Worm (Caenorhabditis elegans) whole organism, L4 larva: ENCODE results near the gene hlh-4.

ENCODE experiments used
- F26F4.8 ChIP-seq: fragments of 200-800 bp; sonication (Bioruptor generic); conservative IDR thresholded peaks from 2 replicates; pipeline ENCODE4 v1.3.6; 2022; ENCODE audit warnings: missing genetic modification characterization, missing compliant biosample characterization
- ZK546.5 ChIP-seq, 2 experiments: sonication (generic microtip); optimal IDR thresholded peaks; 2 replicates each; lab custom pipeline; 2017; ENCODE audit warnings: missing biosample characterization in 2 of 2, missing genetic modification characterization in 2 of 2
- aha-1 ChIP-seq: fragments of 150-350 bp; peaks from one replicate; lab custom pipeline; 2014; ENCODE audit warnings: missing biosample characterization, missing genetic modification characterization
- dve-1 ChIP-seq: sonication (generic microtip); optimal IDR thresholded peaks from 2 replicates; lab custom pipeline; 2017; ENCODE audit warnings: antibody characterized with exemption, mild to moderate bottlenecking, missing genetic modification characterization, missing compliant biosample characterization; ENCODE audit not compliant: insufficient read depth
- hlh-30 ChIP-seq: sonication (generic microtip); optimal IDR thresholded peaks from 2 replicates; lab custom pipeline; 2017; ENCODE audit warnings: antibody characterized with exemption, mild to moderate bottlenecking, missing genetic modification characterization, missing compliant biosample characterization; ENCODE audit not compliant: insufficient read depth
- madf-5 ChIP-seq, 2 experiments: fragments of 200-800 bp; sonication (Bioruptor generic); IDR thresholded peaks; 2 replicates each; pipeline ENCODE4 v1.3.6; 2022; ENCODE audit warnings: missing compliant biosample characterization in 2 of 2, missing genetic modification characterization in 2 of 2
- nhr-11 ChIP-seq: fragments of 150-350 bp; optimal IDR thresholded peaks from 2 replicates; lab custom pipeline; 2014; ENCODE audit warnings: missing biosample characterization, missing genetic modification characterization
- nhr-48 ChIP-seq: sonication (generic microtip); optimal IDR thresholded peaks from 2 replicates; lab custom pipeline; 2016; ENCODE audit warnings: mild to moderate bottlenecking, missing genetic modification characterization, missing compliant biosample characterization
- nhr-77 ChIP-seq: fragments of 150-350 bp; optimal IDR thresholded peaks from 2 replicates; lab custom pipeline; 2014; ENCODE audit warnings: missing biosample characterization, missing genetic modification characterization
- pha-4 ChIP-seq, 2 experiments: fragments of 150-350 bp in 1 of 2; fragments of 200-800 bp in 1 of 2; sonication (Bioruptor generic) in 1 of 2; IDR thresholded peaks in 1 of 2; optimal IDR thresholded peaks in 1 of 2; 2 replicates each; pipeline versions ENCODE4 v1.3.6 to Lab custom; 2014 to 2022; ENCODE audit warnings: missing genetic modification characterization in 2 of 2, missing genetic modification reagents in 2 of 2, missing biosample characterization in 1 of 2, missing compliant biosample characterization in 1 of 2
- skn-1 ChIP-seq: fragments of 150-350 bp; optimal IDR thresholded peaks from 2 replicates; lab custom pipeline; 2014; ENCODE audit warnings: missing biosample characterization, missing genetic modification characterization
- spr-3 ChIP-seq: fragments of 200-800 bp; sonication (Bioruptor generic); optimal IDR thresholded peaks from 2 replicates; lab custom pipeline; 2018; ENCODE audit warnings: mild to moderate bottlenecking, missing genetic modification characterization, missing compliant biosample characterization
- unc-62 ChIP-seq, 3 experiments: fragments of 150-350 bp in 1 of 3; sonication (generic microtip); optimal IDR thresholded peaks in 2 of 3; peaks in 1 of 3; 1 replicate in 1 of 3; 2 replicates in 2 of 3; lab custom pipeline; 2014 to 2017; ENCODE audit warnings: missing biosample characterization in 3 of 3, missing genetic modification characterization in 3 of 3, missing genetic modification reagents in 3 of 3, missing genotype in 1 of 3
- ztf-11 ChIP-seq: fragments of 150-350 bp; optimal IDR thresholded peaks from 2 replicates; lab custom pipeline; 2014; ENCODE audit warnings: missing biosample characterization, missing genetic modification characterization

ce11 chrIII:9699576-9699975 lies 39.3 kb downstream of the hlh-4 start, which contains the start of gene tlk-1:
- no peak for TF ChIP-seq hlh-30 (tag; lab: Kevin White, UChicago)
- no peak for TF ChIP-seq ZK546.5 (tag; optimal IDR thresholded peaks at IDR 0.05; lab: Kevin White, UChicago)
- no peak for TF ChIP-seq dve-1 (tag; lab: Kevin White, UChicago)
- TF ChIP-seq nhr-11 (tag; lab: Kevin White, UChicago): no peak
- no peak for TF ChIP-seq skn-1 (tag; lab: Kevin White, UChicago)
- no peak for TF ChIP-seq pha-4 (GFP tag; IDR thresholded peaks at IDR 0.05; lab: Robert Waterston, UW)
- TF ChIP-seq pha-4 (tag; optimal IDR thresholded peaks at IDR 0.05; lab: Kevin White, UChicago): no peak
- TF ChIP-seq F26F4.8 (GFP tag; lab: Robert Waterston, UW): no peak
- no peak for TF ChIP-seq ztf-11 (tag; lab: Kevin White, UChicago)
- TF ChIP-seq madf-5 (GFP tag; IDR thresholded peaks at IDR 0.05; lab: Robert Waterston, UW): no peak
- TF ChIP-seq unc-62 (GFP tag; optimal IDR thresholded peaks at IDR 0.05 in 1 of 2; lab: Kevin White, UChicago): no peak
- no peak for TF ChIP-seq unc-62 (tag; optimal IDR thresholded peaks at IDR 0.05; lab: Kevin White, UChicago)
- TF ChIP-seq aha-1 (tag; lab: Kevin White, UChicago): no peak
- no peak for TF ChIP-seq nhr-48 (tag; lab: Kevin White, UChicago)
- no peak for TF ChIP-seq spr-3
- no peak for TF ChIP-seq nhr-77 (tag; lab: Kevin White, UChicago)
